Worm (Caenorhabditis elegans) whole organism, L4/young adult: Measurements from ENCODE around the gene C14B1.8.

Source experiments
- W03F9.2 ChIP-seq: fragments of 150-350 bp; optimal IDR thresholded peaks from 2 replicates; lab custom pipeline; 2014; ENCODE audit warnings: missing biosample characterization, missing genetic modification characterization
- dao-5 ChIP-seq: sonication (generic microtip); optimal IDR thresholded peaks from 2 replicates; lab custom pipeline; 2016; ENCODE audit warnings: missing genotype, missing genetic modification characterization, moderate library complexity, missing compliant biosample characterization
- him-1 ChIP-seq: sonication (generic microtip); optimal IDR thresholded peaks from 2 replicates; lab custom pipeline; 2016; ENCODE audit warnings: missing genotype, missing genetic modification reagents, missing genetic modification characterization, missing compliant biosample characterization

ce11 chrIII:3674149-3674548 lies 45.3 kb downstream of the C14B1.8 start:
- TF ChIP-seq him-1 (no peak), W03F9.2 (no peak), dao-5 (tag; lab: Kevin White, UChicago) (no peak)
